Worm (Caenorhabditis elegans): ENCODE results near the gene F42C5.4.

- TF ChIP-seq nhr-23 (tag; optimal IDR thresholded peaks at IDR 0.05) (no peak), egl-27 (tag; optimal IDR thresholded peaks at IDR 0.05) (no peak), ztf-11 (tag; optimal IDR thresholded peaks at IDR 0.05) (no peak), fkh-10 (GFP tag; optimal IDR thresholded peaks at IDR 0.05) (no peak), nhr-67 (tag; optimal IDR thresholded peaks at IDR 0.05) (no peak), elt-2 (tag; optimal IDR thresholded peaks at IDR 0.05) (no peak), hmg-11 (tag; optimal IDR thresholded peaks at IDR 0.05) (no peak), skn-1 (tag; optimal IDR thresholded peaks at IDR 0.05) (no peak), unc-62 (GFP tag; optimal IDR thresholded peaks at IDR 0.05) (no peak), pha-4 (tag; optimal IDR thresholded peaks at IDR 0.05) (no peak), zag-1 (tag; optimal IDR thresholded peaks at IDR 0.05) (no peak), snpc-4 (tag; optimal IDR thresholded peaks at IDR 0.05) (no peak), nhr-76 (tag; optimal IDR thresholded peaks at IDR 0.05) (no peak)
These were observed 41.8 kb downstream of the F42C5.4 start, which contains the start of gene D2024.18 for ce11 chrIV:7250158-7250557.
